Worm (Caenorhabditis elegans): ENCODE data around the gene F55G7.4.

DNA sequence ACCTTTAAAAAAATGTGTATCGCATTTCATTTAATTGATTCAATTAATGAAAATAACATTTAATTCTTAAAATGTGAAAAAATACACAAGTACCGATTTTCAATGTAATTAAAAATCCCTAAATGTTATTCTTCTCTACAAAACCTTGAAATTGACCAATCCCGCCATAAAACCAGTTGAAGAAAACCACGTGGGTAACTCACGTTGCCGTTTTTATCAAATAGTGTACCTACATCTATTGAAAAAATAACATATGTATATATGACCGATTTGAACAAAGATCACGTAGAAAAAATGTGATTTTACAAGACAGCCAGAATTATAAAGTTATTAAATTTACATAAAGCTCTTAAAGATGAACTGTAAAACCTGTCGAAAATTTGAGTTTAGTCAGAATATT, 37.5 kb downstream of the F55G7.4 start:
- no peak for TF ChIP-seq him-1 (tag; optimal IDR thresholded peaks at IDR 0.05)
- TF ChIP-seq dao-5 (tag; optimal IDR thresholded peaks at IDR 0.05), result no peak
- TF ChIP-seq W03F9.2 (tag; optimal IDR thresholded peaks at IDR 0.05), result no peak

All from whole organism, L4/young adult.